Worm (Caenorhabditis elegans) whole organism, L3 larva: ENCODE measurements around the gene Y43C5A.4.

Experiments
- ceh-28 ChIP-seq: fragments of 150-350 bp; optimal IDR thresholded peaks from 2 replicates; lab custom pipeline; 2014; ENCODE audit warnings: missing biosample characterization, missing genetic modification reagents, missing genetic modification characterization
- egl-27 ChIP-seq: sonication (generic microtip); optimal IDR thresholded peaks from 4 replicates; lab custom pipeline; 2017; ENCODE audit warnings: missing biosample characterization, missing genetic modification reagents, missing genetic modification characterization
- fkh-10 ChIP-seq: sonication (generic microtip); optimal IDR thresholded peaks from 2 replicates; lab custom pipeline; 2017; ENCODE audit warnings: missing biosample characterization, missing genetic modification reagents, missing genetic modification characterization
- lin-39 ChIP-seq: fragments of 150-350 bp; optimal IDR thresholded peaks from 2 replicates; lab custom pipeline; 2018; ENCODE audit warnings: missing biosample characterization, missing genetic modification reagents, missing genetic modification characterization
- nfya-1 ChIP-seq: sonication (generic microtip); optimal IDR thresholded peaks from 2 replicates; lab custom pipeline; 2017; ENCODE audit warnings: missing genetic modification characterization, mild to moderate bottlenecking, missing compliant biosample characterization, antibody characterized with exemption, moderate library complexity; ENCODE audit not compliant: insufficient read depth
- nhr-28 ChIP-seq: fragments of 150-350 bp; optimal IDR thresholded peaks from 2 replicates; lab custom pipeline; 2014; ENCODE audit warnings: missing biosample characterization, missing genetic modification characterization
- unc-39 ChIP-seq: sonication (generic microtip); optimal IDR thresholded peaks from 4 replicates; lab custom pipeline; 2017; ENCODE audit warnings: missing biosample characterization, missing genetic modification characterization

DNA sequence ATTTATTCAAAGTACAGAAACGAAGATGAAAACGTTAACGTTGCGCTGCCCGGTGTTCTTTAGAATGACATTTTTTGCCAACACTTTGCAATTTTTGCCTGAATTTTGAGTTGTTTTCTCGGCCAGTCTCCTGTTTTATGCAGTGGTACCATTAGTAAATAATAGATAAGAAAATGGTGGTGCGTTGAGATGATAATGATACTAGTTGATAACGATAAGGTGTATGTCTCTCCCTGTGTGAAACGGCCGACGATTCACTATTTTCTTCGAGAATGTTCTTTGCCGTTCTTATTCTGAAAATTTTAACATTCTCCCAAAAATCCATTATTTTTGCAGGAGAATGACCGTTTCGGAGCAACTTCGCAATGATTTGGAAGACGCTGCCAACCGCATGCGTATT, 34.5 kb upstream of the Y43C5A.4 start, which contains the start of gene tkt-1:
- TF ChIP-seq ceh-28 (tag; lab: Kevin White, UChicago): no peak
- TF ChIP-seq fkh-10 (GFP tag; lab: Kevin White, UChicago): no peak
- no peak for TF ChIP-seq egl-27 (tag; lab: Kevin White, UChicago)
- TF ChIP-seq unc-39 (tag; lab: Kevin White, UChicago): no peak
- no peak for TF ChIP-seq lin-39 (tag; lab: Kevin White, UChicago)
- TF ChIP-seq nhr-28 (tag; lab: Kevin White, UChicago): no peak
- TF ChIP-seq nfya-1 (tag; lab: Kevin White, UChicago): no peak
